Fruit fly (Drosophila melanogaster): ENCODE measurements around the gene CG9988.

DNA sequence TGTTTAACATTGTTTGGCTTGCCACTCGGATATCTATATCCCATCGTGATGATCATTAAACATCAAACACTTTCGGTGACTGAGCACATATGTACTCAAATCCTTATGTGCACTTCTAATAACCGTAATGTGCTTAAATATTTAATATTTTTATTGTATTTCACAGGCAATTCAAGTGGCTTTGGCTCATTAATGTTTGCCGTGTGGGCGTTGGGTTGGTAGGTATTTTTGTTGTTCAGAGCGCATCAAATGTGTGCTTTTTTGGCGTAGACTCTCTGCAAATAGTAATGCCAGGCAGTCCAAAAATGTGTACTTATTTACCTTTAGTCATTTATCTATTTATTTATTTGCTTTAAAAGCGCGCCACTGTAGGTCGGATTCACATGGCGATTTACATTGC, 49.3 kb upstream of the CG9988 start:
- no peak for TF ChIP-seq CG1792 (GFP tag; optimal IDR thresholded peaks at IDR 0.05)
- no peak for TF ChIP-seq Abd-B (GFP tag; optimal IDR thresholded peaks at IDR 0.05)
- peak; percentile 2 for TF ChIP-seq CG12391 (tag; optimal IDR thresholded peaks at IDR 0.05)
- TF ChIP-seq Oli (tag; optimal IDR thresholded peaks at IDR 0.05) = peak; percentile 28
- TF ChIP-seq Max (GFP tag; optimal IDR thresholded peaks at IDR 0.05) = no peak
- no peak for TF ChIP-seq ash1 (GFP tag; optimal IDR thresholded peaks at IDR 0.05)
- peak; percentile 18 for TF ChIP-seq cato (GFP tag; optimal IDR thresholded peaks at IDR 0.05; ENCODE audit: borderline replicate concordance)
- no peak for TF ChIP-seq CG4854 (GFP tag; optimal IDR thresholded peaks at IDR 0.05)
- TF ChIP-seq abd-A (tag; optimal IDR thresholded peaks at IDR 0.05) = no peak

Data from whole organism, embryonic.